Fruit fly (Drosophila melanogaster): ENCODE results near the gene CG32264.

- TF ChIP-seq Myc (optimal IDR thresholded peaks at IDR 0.05) (no peak), Sin3A (optimal IDR thresholded peaks at IDR 0.05) (no peak), h (optimal IDR thresholded peaks at IDR 0.05) (no peak), insv (optimal IDR thresholded peaks at IDR 0.05) (no peak)
Measured at dm6 chr3L:3702489-3702888, 103.8 kb downstream of the CG32264 start.

Data from Kc167 (cell line).